Worm (Caenorhabditis elegans) whole organism, L4 larva: ENCODE data around the gene W05H9.4.

ENCODE experiments used
- R02D3.7 ChIP-seq: fragments of 150-350 bp; sonication (generic microtip); optimal IDR thresholded peaks from 3 replicates; lab custom pipeline; 2014; ENCODE audit warnings: missing biosample characterization, missing genetic modification characterization
- Y5F2A.4 ChIP-seq: fragments of 200-800 bp; sonication (Bioruptor generic); optimal IDR thresholded peaks from 2 replicates; lab custom pipeline; 2018; ENCODE audit warnings: mild to moderate bottlenecking, missing genetic modification characterization, missing compliant biosample characterization
- ama-1 ChIP-seq: fragments of 150-350 bp; optimal IDR thresholded peaks from 2 replicates; lab custom pipeline; 2014; ENCODE audit warnings: inconsistent platforms, mixed read lengths
- ceh-44 ChIP-seq: fragments of 200-800 bp; sonication (Bioruptor generic); IDR thresholded peaks from 2 replicates; pipeline ENCODE4 v1.3.6; 2022; ENCODE audit warnings: missing genetic modification reagents, missing genetic modification characterization, missing compliant biosample characterization
- daf-16 ChIP-seq, 3 experiments: sonication (generic microtip); optimal IDR thresholded peaks; 2 replicates each; lab custom pipeline; 2016 to 2017; ENCODE audit warnings: missing genetic modification characterization in 3 of 3, missing genetic modification reagents in 3 of 3, mild to moderate bottlenecking in 2 of 3, missing compliant biosample characterization in 2 of 3, missing biosample characterization in 1 of 3, moderate library complexity in 1 of 3
- dpl-1 ChIP-seq: fragments of 150-350 bp; optimal IDR thresholded peaks from 2 replicates; lab custom pipeline; 2014; ENCODE audit warnings: missing biosample characterization, missing genetic modification reagents, missing genetic modification characterization
- hlh-30 ChIP-seq: sonication (generic microtip); optimal IDR thresholded peaks from 2 replicates; lab custom pipeline; 2017; ENCODE audit warnings: antibody characterized with exemption, mild to moderate bottlenecking, missing genetic modification characterization, missing compliant biosample characterization; ENCODE audit not compliant: insufficient read depth
- lin-1 ChIP-seq: fragments of 200-800 bp; sonication (Bioruptor generic); IDR thresholded peaks from 2 replicates; pipeline ENCODE4 v1.3.6; 2022; ENCODE audit warnings: missing genetic modification reagents, missing genetic modification characterization, missing compliant biosample characterization
- lin-15B ChIP-seq: fragments of 150-350 bp; sonication (generic microtip); optimal IDR thresholded peaks from 3 replicates; lab custom pipeline; 2014; ENCODE audit warnings: missing biosample characterization, missing genetic modification characterization
- lin-39 ChIP-seq: fragments of 150-350 bp; optimal IDR thresholded peaks from 2 replicates; lab custom pipeline; 2014; ENCODE audit warnings: missing biosample characterization, missing genetic modification reagents, missing genetic modification characterization
- php-3 ChIP-seq: fragments of 200-800 bp; sonication (Bioruptor generic); IDR thresholded peaks from 2 replicates; pipeline ENCODE4 v1.3.6; 2022; ENCODE audit warnings: missing genetic modification reagents, missing genetic modification characterization, missing compliant biosample characterization
- pqm-1 ChIP-seq: sonication (generic microtip); optimal IDR thresholded peaks from 2 replicates; lab custom pipeline; 2017; ENCODE audit warnings: missing biosample characterization, missing genetic modification characterization
- unc-130 ChIP-seq: sonication (generic microtip); optimal IDR thresholded peaks from 2 replicates; lab custom pipeline; 2016; ENCODE audit warnings: missing genetic modification reagents, missing genetic modification characterization, missing compliant biosample characterization

DNA sequence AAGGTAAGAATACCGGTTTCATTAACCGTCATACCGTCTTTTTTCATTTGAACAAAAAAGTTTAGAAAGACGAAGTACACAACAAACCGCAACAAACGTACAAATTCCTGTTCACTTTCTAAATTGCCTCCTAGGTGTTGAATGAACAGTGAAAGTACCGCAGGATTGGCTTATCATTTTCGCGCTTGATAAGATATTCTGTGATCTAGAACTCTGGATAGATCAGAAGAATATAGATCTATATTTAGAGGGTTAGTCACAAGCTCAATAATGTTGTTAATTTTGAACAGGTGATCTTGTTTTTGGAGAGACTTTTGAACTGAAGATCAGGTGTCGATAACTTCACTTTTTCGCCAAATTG is 8.8 kb upstream of the W05H9.4 start:
- TF ChIP-seq daf-16 (GFP tag; optimal IDR thresholded peaks at IDR 0.05; lab: Kevin White, UChicago) = no peak
- no peak for TF ChIP-seq daf-16 (tag; optimal IDR thresholded peaks at IDR 0.05; lab: Kevin White, UChicago)
- TF ChIP-seq ama-1 (lab: Kevin White, UChicago) = no peak
- no peak for TF ChIP-seq lin-1 (GFP tag; lab: Robert Waterston, UW)
- TF ChIP-seq dpl-1 (GFP tag; lab: Kevin White, UChicago) = no peak
- TF ChIP-seq php-3 (GFP tag; lab: Robert Waterston, UW) = no peak
- TF ChIP-seq lin-15B = no peak
- no peak for TF ChIP-seq Y5F2A.4
- peak; percentile 25 for TF ChIP-seq hlh-30 (tag; lab: Kevin White, UChicago)
- TF ChIP-seq ceh-44 = no peak
- TF ChIP-seq lin-39 (tag; lab: Kevin White, UChicago) = no peak
- no peak for TF ChIP-seq R02D3.7 (tag; lab: Kevin White, UChicago)
- TF ChIP-seq unc-130 (GFP tag; lab: Kevin White, UChicago) = no peak
- TF ChIP-seq pqm-1 = no peak
